Worm (Caenorhabditis elegans) whole organism, L1 larva: ENCODE data around the gene let-268.

Source experiments
- Y116A8C.19 ChIP-seq: sonication (generic microtip); optimal IDR thresholded peaks from 2 replicates; lab custom pipeline; 2016; ENCODE audit warnings: missing compliant biosample characterization, missing genetic modification characterization, borderline replicate concordance
- ama-1 ChIP-seq: fragments of 150-350 bp; optimal IDR thresholded peaks from 2 replicates; lab custom pipeline; 2014
- hlh-4 ChIP-seq: sonication (generic microtip); optimal IDR thresholded peaks from 2 replicates; lab custom pipeline; 2016; ENCODE audit warnings: mild to moderate bottlenecking, missing genetic modification characterization, missing compliant biosample characterization
- irx-1 ChIP-seq: sonication (generic microtip); optimal IDR thresholded peaks from 2 replicates; lab custom pipeline; 2016; ENCODE audit warnings: missing genetic modification characterization, missing compliant biosample characterization
- jun-1 ChIP-seq: fragments of 150-350 bp; optimal IDR thresholded peaks from 2 replicates; lab custom pipeline; 2014; ENCODE audit warnings: missing biosample characterization, missing genetic modification reagents, missing genetic modification characterization
- lin-13 ChIP-seq: fragments of 150-350 bp; optimal IDR thresholded peaks from 2 replicates; lab custom pipeline; 2014; ENCODE audit warnings: missing biosample characterization, missing genetic modification reagents, missing genetic modification characterization
- nhr-19 ChIP-seq: fragments of 200-800 bp; sonication (Bioruptor generic); conservative IDR thresholded peaks from 2 replicates; pipeline ENCODE4 v1.3.6; 2022; ENCODE audit warnings: missing genetic modification characterization, missing compliant biosample characterization
- pax-3 ChIP-seq: fragments of 200-800 bp; sonication (Bioruptor generic); optimal IDR thresholded peaks from 2 replicates; lab custom pipeline; 2018; ENCODE audit warnings: mild to moderate bottlenecking, missing genetic modification characterization, moderate library complexity, missing compliant biosample characterization
- unc-130 ChIP-seq: fragments of 150-350 bp; optimal IDR thresholded peaks from 2 replicates; lab custom pipeline; 2017; ENCODE audit warnings: missing biosample characterization, missing genetic modification characterization, inconsistent platforms
- unc-62 ChIP-seq: fragments of 150-350 bp; optimal IDR thresholded peaks from 2 replicates; lab custom pipeline; 2014; ENCODE audit warnings: missing biosample characterization, missing genetic modification reagents, missing genetic modification characterization

DNA sequence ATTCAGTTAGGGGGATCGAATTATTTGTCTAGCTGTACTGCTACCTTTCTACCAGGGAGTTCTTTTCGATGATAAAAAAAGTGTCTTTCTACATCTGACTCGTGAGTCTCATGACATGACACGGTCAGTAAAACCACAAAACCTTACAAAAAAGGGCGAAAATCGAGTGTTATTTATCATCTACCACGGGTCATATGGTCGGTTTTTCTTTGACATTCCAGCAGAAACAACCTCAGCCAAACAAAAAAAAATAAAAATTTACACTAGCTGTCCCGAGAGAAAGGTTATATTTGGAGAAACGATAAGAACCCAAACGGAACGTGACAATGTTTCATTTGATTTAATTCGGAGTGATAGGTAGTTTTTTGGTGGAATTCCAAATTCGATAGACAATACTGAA is 20.1 kb downstream of the let-268 start:
- no peak for TF ChIP-seq unc-130
- no peak for TF ChIP-seq pax-3 (tag; lab: Kevin White, UChicago)
- TF ChIP-seq jun-1, result no peak
- no peak for TF ChIP-seq hlh-4
- no peak for TF ChIP-seq unc-62 (GFP tag; lab: Kevin White, UChicago)
- peak; percentile 0 for TF ChIP-seq ama-1 (lab: Kevin White, UChicago)
- TF ChIP-seq nhr-19, result no peak
- no peak for TF ChIP-seq lin-13 (GFP tag; lab: Kevin White, UChicago)
- TF ChIP-seq Y116A8C.19, result no peak
- TF ChIP-seq irx-1 (tag; lab: Kevin White, UChicago), result no peak
